Worm (Caenorhabditis elegans) whole organism, midembryonic: ENCODE results near the gene ciao-2B.

Experiments
- cog-1 ChIP-seq: sonication (generic microtip); optimal IDR thresholded peaks from 2 replicates; lab custom pipeline; 2016; ENCODE audit warnings: missing genetic modification characterization, missing compliant biosample characterization
- klf-2 ChIP-seq: fragments of 200-800 bp; sonication (Bioruptor generic); conservative IDR thresholded peaks from 2 replicates; pipeline ENCODE4 v1.3.6; 2022; ENCODE audit warnings: missing genetic modification reagents, missing genetic modification characterization, missing compliant biosample characterization
- tab-1 ChIP-seq: fragments of 200-800 bp; sonication (Bioruptor generic); IDR thresholded peaks from 2 replicates; pipeline ENCODE4 v1.3.6; 2022; ENCODE audit warnings: missing genetic modification characterization, missing compliant biosample characterization

DNA sequence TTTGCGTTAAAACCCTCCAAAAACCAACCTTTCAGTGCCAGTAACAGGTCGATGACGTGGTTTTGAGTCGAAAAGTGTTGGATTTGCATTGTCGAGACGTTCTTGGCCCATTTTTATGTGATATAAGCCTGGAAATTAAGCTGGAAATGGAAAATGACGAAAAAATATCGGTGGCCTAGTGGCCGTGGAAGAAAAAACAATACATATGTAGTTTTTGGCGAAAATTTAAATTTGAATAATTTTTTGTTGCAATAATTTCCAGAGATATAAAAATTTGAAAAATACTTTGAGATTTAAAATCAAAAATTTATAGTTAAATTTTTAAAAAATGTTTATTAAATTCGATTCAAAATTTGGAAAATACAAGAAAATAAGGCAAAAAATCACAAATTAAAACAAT is at the start of gene ciao-2B:
- TF ChIP-seq klf-2 (GFP tag; lab: Robert Waterston, UW): no peak
- TF ChIP-seq cog-1: no peak
- TF ChIP-seq tab-1 (GFP tag; lab: Robert Waterston, UW): no peak
